Fruit fly (Drosophila melanogaster): ENCODE results near the gene CG7382.
A peak's percentile ranks its signal among the peaks of the same experiment; 100 is the strongest.

Gene CG7382

DNA sequence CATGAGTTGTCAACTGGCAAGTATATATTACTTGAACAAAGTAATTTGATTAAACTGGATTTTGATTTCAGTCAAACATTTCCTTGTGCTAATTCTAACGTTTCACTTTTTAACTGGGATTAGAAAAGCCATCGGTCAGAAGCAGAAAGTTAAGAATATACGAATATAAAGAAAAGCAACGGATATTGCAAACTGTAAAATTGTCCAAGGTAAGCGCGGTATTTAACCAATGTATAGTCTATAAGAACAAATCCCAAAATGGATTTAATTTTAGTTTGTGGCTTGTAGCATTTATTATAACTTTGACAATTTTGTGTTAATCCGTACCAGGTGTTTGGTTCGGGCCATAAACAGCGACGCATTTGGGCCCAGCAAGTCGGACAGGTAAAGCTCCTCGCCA is 31.8 kb upstream of the CG7382 start, which contains the start of gene CG18269:
CG18269 (plus strand) TSS at position 301 of the 400 bp plus-strand sequence.
- TF ChIP-seq Hr38 (GFP tag; optimal IDR thresholded peaks at IDR 0.05) (no peak), lz (GFP tag; optimal IDR thresholded peaks at IDR 0.05) (no peak), CG11902 (GFP tag; optimal IDR thresholded peaks at IDR 0.05) (no peak), fd59A (GFP tag; optimal IDR thresholded peaks at IDR 0.05) (no peak), net (GFP tag; optimal IDR thresholded peaks at IDR 0.05) (no peak), topi (GFP tag; optimal IDR thresholded peaks at IDR 0.05) (no peak), Sox14 (GFP tag; optimal IDR thresholded peaks at IDR 0.05) (no peak), eg (GFP tag; IDR thresholded peaks at IDR 0.05) (no peak)

DNA sequence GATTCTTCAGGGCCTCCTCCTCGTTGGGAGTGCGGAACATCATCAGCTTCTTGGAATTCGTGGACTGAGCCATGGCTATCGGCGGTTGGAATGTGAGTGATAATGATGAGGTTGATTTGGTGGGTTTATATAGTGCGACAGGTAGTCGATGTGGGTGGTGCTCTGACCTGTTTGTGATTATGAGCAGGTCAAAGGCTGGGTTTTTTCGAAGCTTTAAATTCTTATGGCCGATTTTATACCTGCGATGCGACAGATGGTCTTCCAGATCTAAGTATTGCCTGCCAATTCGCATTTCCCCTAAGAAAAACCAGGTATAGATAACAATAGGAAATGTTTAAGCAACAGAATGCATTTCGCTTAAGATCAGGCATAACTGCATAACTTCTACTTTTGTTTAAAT is 31.0 kb upstream of the CG7382 start, which contains the start of gene CG14014:
CG14014 (minus strand) TSS at position 101 of the 400 bp plus-strand sequence.
- no peak for TF ChIP-seq dsx (GFP tag; optimal IDR thresholded peaks at IDR 0.05; ENCODE audit: poor library complexity, severe bottlenecking)
- no peak for TF ChIP-seq CG3919 (GFP tag; optimal IDR thresholded peaks at IDR 0.05)
- no peak for TF ChIP-seq Ets21C (GFP tag; optimal IDR thresholded peaks at IDR 0.05)
- TF ChIP-seq ss (GFP tag; optimal IDR thresholded peaks at IDR 0.05): no peak
- TF ChIP-seq dac (GFP tag; optimal IDR thresholded peaks at IDR 0.05): no peak
- TF ChIP-seq fd85E (GFP tag; optimal IDR thresholded peaks at IDR 0.05): no peak
- no peak for TF ChIP-seq Eip75B (GFP tag; optimal IDR thresholded peaks at IDR 0.05)
- TF ChIP-seq CG10631 (GFP tag; optimal IDR thresholded peaks at IDR 0.05): no peak
- no peak for TF ChIP-seq topi (GFP tag; optimal IDR thresholded peaks at IDR 0.05)
- TF ChIP-seq CG9139 (GFP tag; optimal IDR thresholded peaks at IDR 0.05): no peak
- TF ChIP-seq Eip78C (GFP tag): no peak
- no peak for TF ChIP-seq Gug (GFP tag; IDR thresholded peaks at IDR 0.05)

DNA sequence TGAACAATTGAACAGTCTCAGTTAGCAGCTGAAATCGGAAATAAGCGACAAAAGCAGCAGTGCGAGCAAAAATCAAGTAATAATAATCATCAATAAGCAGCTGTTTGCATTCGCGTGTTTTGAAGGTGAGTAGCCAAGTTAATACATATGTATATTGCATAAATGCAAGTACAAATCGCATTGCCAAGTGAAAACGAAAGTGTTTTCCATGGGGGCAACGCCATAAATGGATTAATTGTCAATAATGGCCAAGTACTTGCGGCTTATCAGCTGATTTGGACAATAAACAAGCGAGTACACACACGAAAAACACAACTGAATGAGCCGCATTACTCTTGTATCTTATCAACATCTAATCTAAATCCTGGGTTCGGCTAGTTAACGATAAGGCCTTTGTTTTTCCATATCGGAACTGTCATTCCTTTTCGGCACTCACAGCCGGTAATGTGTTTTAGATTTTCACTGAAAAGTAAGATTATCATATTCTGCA is 27.6 kb upstream of the CG7382 start:
- no peak for TF ChIP-seq Ets96B (tag; optimal IDR thresholded peaks at IDR 0.05)
- TF ChIP-seq CG11294 (GFP tag; IDR thresholded peaks at IDR 0.05): no peak
- no peak for TF ChIP-seq CG4318 (GFP tag; optimal IDR thresholded peaks at IDR 0.05)
- no peak for TF ChIP-seq Met (GFP tag; optimal IDR thresholded peaks at IDR 0.05)
- no peak for TF ChIP-seq cyc (GFP tag; optimal IDR thresholded peaks at IDR 0.05)
- no peak for TF ChIP-seq esn (GFP tag; optimal IDR thresholded peaks at IDR 0.05)
- TF ChIP-seq Blimp-1 (GFP tag; optimal IDR thresholded peaks at IDR 0.05): peak; percentile 1
- TF ChIP-seq Eip93F (GFP tag; optimal IDR thresholded peaks at IDR 0.05): peak; percentile 25
- no peak for TF ChIP-seq fd59A (GFP tag; optimal IDR thresholded peaks at IDR 0.05)
- peak; percentile 62 for TF ChIP-seq svp (GFP tag)
- no peak for TF ChIP-seq Ets21C (GFP tag; optimal IDR thresholded peaks at IDR 0.05)
- peak; percentile 5 for TF ChIP-seq vri (GFP tag; optimal IDR thresholded peaks at IDR 0.05)
- TF ChIP-seq dsx (GFP tag; optimal IDR thresholded peaks at IDR 0.05; ENCODE audit: poor library complexity, severe bottlenecking): no peak

DNA sequence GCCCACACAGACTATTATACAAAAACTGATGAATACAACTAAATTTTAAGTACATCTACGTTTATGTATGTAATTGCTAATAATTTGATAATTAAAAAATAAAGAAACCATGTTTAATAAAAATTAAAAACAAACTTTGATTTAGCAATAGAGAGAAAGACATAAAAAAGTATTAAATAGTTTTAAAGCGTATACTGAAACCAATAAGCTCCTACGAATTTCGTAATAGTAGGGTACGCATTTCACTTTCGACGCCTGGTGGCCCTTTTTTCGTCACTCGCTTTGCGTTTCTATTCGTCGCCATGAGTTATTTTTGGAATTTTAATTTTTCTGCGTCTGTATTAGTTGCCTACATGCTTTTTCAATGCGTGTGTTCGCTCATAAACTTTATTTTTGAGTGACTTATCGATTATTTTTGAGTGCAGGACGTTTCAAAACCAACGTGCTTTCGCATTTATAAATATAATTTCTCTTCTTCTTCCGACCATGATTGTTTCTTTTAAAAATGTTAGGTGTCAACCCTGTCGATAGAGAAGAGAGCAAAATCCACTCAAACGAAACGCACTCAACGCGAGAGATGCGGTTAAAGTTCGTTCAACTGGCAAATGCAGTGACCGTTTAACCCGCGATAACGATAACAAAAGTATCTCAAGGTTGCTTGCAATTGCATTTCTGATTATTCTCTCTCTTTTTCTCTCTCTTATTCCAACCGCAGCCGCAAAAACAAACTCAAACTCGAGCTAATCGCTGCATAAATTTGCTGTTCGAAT is 27.0 kb upstream of the CG7382 start, which contains the start of gene Oscillin:
Oscillin (plus strand) TSS at position 569 of the 770 bp plus-strand sequence.
- TF ChIP-seq Blimp-1 (GFP tag; optimal IDR thresholded peaks at IDR 0.05): peak; percentile 97
- TF ChIP-seq fd59A (GFP tag; optimal IDR thresholded peaks at IDR 0.05): peak; percentile 6
- peak; percentile 80 for TF ChIP-seq net (GFP tag; optimal IDR thresholded peaks at IDR 0.05)
- TF ChIP-seq CG3032 (tag; optimal IDR thresholded peaks at IDR 0.05): peak; percentile 80
- TF ChIP-seq CG15336 (GFP tag; IDR thresholded peaks at IDR 0.05): peak; percentile 73
- TF ChIP-seq OdsH (GFP tag; optimal IDR thresholded peaks at IDR 0.05): peak; percentile 37
- peak; percentile 65 for TF ChIP-seq Hr4 (GFP tag; optimal IDR thresholded peaks at IDR 0.05)
- peak; percentile 51 for TF ChIP-seq CG6854 (GFP tag; optimal IDR thresholded peaks at IDR 0.05)
- TF ChIP-seq dac (GFP tag; optimal IDR thresholded peaks at IDR 0.05): no peak
- TF ChIP-seq salr (GFP tag; optimal IDR thresholded peaks at IDR 0.05): peak in 1 of 2 experiments; percentile 67
- TF ChIP-seq fd85E (GFP tag; optimal IDR thresholded peaks at IDR 0.05): peak; percentile 18
- TF ChIP-seq topi (GFP tag; optimal IDR thresholded peaks at IDR 0.05): peak; percentile 81
- peak; percentile 55 to 80 for TF ChIP-seq ss (GFP tag; optimal IDR thresholded peaks at IDR 0.05)
- TF ChIP-seq CG9139 (GFP tag; optimal IDR thresholded peaks at IDR 0.05): no peak
- TF ChIP-seq CG8319 (GFP tag; optimal IDR thresholded peaks at IDR 0.05): peak; percentile 52
- TF ChIP-seq CG6163 (GFP tag; IDR thresholded peaks at IDR 0.05): peak; percentile 79
- peak; percentile 53 for TF ChIP-seq esn (GFP tag; optimal IDR thresholded peaks at IDR 0.05)
- TF ChIP-seq acj6 (GFP tag; optimal IDR thresholded peaks at IDR 0.05): peak; percentile 79
- TF ChIP-seq lz (GFP tag; optimal IDR thresholded peaks at IDR 0.05): peak; percentile 70
- peak; percentile 36 for TF ChIP-seq Sox102F (GFP tag; optimal IDR thresholded peaks at IDR 0.05)
- peak; percentile 55 for TF ChIP-seq Sox15 (GFP tag; optimal IDR thresholded peaks at IDR 0.05)
- peak; percentile 22 for TF ChIP-seq CG16779 (tag; optimal IDR thresholded peaks at IDR 0.05)
- peak; percentile 62 for TF ChIP-seq CG10669 (GFP tag; optimal IDR thresholded peaks at IDR 0.05)
- peak; percentile 70 for TF ChIP-seq Eip75B (GFP tag; optimal IDR thresholded peaks at IDR 0.05)
- peak; percentile 55 for TF ChIP-seq CG6276 (GFP tag; optimal IDR thresholded peaks at IDR 0.05)
